Fruit fly (Drosophila melanogaster): ENCODE results near the gene CG6324.

Gene CG6324

dm6 chrX:15475367-15475789 lies 513 bp upstream of the CG6324 start, which contains the start of gene mh (continued):
- no peak for TF ChIP-seq bowl (GFP tag; IDR thresholded peaks at IDR 0.05)
- no peak for TF ChIP-seq CG10543 (GFP tag; optimal IDR thresholded peaks at IDR 0.05)
- no peak for TF ChIP-seq nom (GFP tag; optimal IDR thresholded peaks at IDR 0.05)
- TF ChIP-seq CG12155 (GFP tag; optimal IDR thresholded peaks at IDR 0.05) = peak; percentile 15
- TF ChIP-seq h (optimal IDR thresholded peaks at IDR 0.05) = no peak
- no peak for TF ChIP-seq CG32532 (GFP tag; IDR thresholded peaks at IDR 0.05)
- TF ChIP-seq CG43689 (GFP tag; IDR thresholded peaks at IDR 0.05) = no peak
- no peak for TF ChIP-seq CG3163 (GFP tag; optimal IDR thresholded peaks at IDR 0.05)
- 0 out of 2 replicates have a peak, but pooled peaks have one; percentile 16 for TF ChIP-seq CG32767 (GFP tag; IDR thresholded peaks at IDR 0.05)
- no peak for TF ChIP-seq gsb-n (tag; optimal IDR thresholded peaks at IDR 0.05)
- TF ChIP-seq CG33557 (GFP tag; optimal IDR thresholded peaks at IDR 0.05) = no peak
- no peak for TF ChIP-seq hth (optimal IDR thresholded peaks at IDR 0.05)
- peak; percentile 75 for TF ChIP-seq CG17186 (GFP tag; optimal IDR thresholded peaks at IDR 0.05)
- TF ChIP-seq vnd (GFP tag; IDR thresholded peaks at IDR 0.05; ENCODE audit: partially characterized antibody) = peak; percentile 68; the same call in 2 of the 3 replicates
- no peak for TF ChIP-seq CG10654 (GFP tag; optimal IDR thresholded peaks at IDR 0.05)
- no peak for TF ChIP-seq CG17912 (GFP tag; optimal IDR thresholded peaks at IDR 0.05)
- TF ChIP-seq CG2889 (GFP tag; IDR thresholded peaks at IDR 0.05) = no peak
- TF ChIP-seq CG14667 (GFP tag; IDR thresholded peaks at IDR 0.05) = no peak
- peak; percentile 42 for TF ChIP-seq Xbp1 (GFP tag; optimal IDR thresholded peaks at IDR 0.05)
- no peak for TF ChIP-seq CG31365 (tag; optimal IDR thresholded peaks at IDR 0.05)
- TF ChIP-seq jigr1 (GFP tag; IDR thresholded peaks at IDR 0.05) = no peak
- TF ChIP-seq CG18619 (GFP tag; optimal IDR thresholded peaks at IDR 0.05) = no peak
- TF ChIP-seq Drgx (GFP tag; IDR thresholded peaks at IDR 0.05) = no peak
- no peak for TF ChIP-seq CG11560 (tag; IDR thresholded peaks at IDR 0.05)
- TF ChIP-seq CG12659 (GFP tag; optimal IDR thresholded peaks at IDR 0.05) = peak; percentile 50
- TF ChIP-seq Eip74EF (GFP tag; optimal IDR thresholded peaks at IDR 0.05) = no peak
- TF ChIP-seq yki (optimal IDR thresholded peaks at IDR 0.05) = no peak
- no peak for TF ChIP-seq CG7745 (tag; optimal IDR thresholded peaks at IDR 0.05)
- no peak for TF ChIP-seq lbe (GFP tag; optimal IDR thresholded peaks at IDR 0.05)
- 0 out of 3 replicates have a peak, but pooled peaks have one; percentile 20 for TF ChIP-seq Aef1 (GFP tag; IDR thresholded peaks at IDR 0.05)
- peak; percentile 48 for TF ChIP-seq CG15514 (GFP tag; optimal IDR thresholded peaks at IDR 0.05)
- no peak for TF ChIP-seq insv (GFP tag; optimal IDR thresholded peaks at IDR 0.05)
- TF ChIP-seq Dll (GFP tag; IDR thresholded peaks at IDR 0.05; ENCODE audit: partially characterized antibody) = peak; percentile 57; the same call in 2 of the 4 replicates
- peak; percentile 73 for TF ChIP-seq CG13287 (GFP tag; IDR thresholded peaks at IDR 0.05; ENCODE audit: partially characterized antibody)
- TF ChIP-seq CG18262 (tag; optimal IDR thresholded peaks at IDR 0.05) = no peak
- no peak for TF ChIP-seq so (GFP tag; IDR thresholded peaks at IDR 0.05)
- no peak for TF ChIP-seq dmrt11E (tag; optimal IDR thresholded peaks at IDR 0.05)
- no peak for TF ChIP-seq Blimp-1 (GFP tag; optimal IDR thresholded peaks at IDR 0.05)
- TF ChIP-seq scrt (GFP tag; optimal IDR thresholded peaks at IDR 0.05) = no peak
- no peak for TF ChIP-seq CG6683 (GFP tag; optimal IDR thresholded peaks at IDR 0.05)
- no peak for TF ChIP-seq ttk (GFP tag; IDR thresholded peaks at IDR 0.05)
- peak; percentile 33; the same call in 1 of the 2 replicates for TF ChIP-seq CG9215 (GFP tag; IDR thresholded peaks at IDR 0.05)
- 0 out of 3 replicates have a peak, but pooled peaks have one; percentile 50 for TF ChIP-seq CG7963 (GFP tag; IDR thresholded peaks at IDR 0.05; ENCODE audit: partially characterized antibody)
- peak; percentile 21 for TF ChIP-seq Nf-YC (tag; optimal IDR thresholded peaks at IDR 0.05)
- peak; percentile 8 for TF ChIP-seq CG18011 (GFP tag; optimal IDR thresholded peaks at IDR 0.05)
- 0 out of 3 replicates have a peak, but pooled peaks have one; percentile 39 for TF ChIP-seq Doc3 (GFP tag; IDR thresholded peaks at IDR 0.05; ENCODE audit: partially characterized antibody)
- no peak for TF ChIP-seq CG10979 (tag; optimal IDR thresholded peaks at IDR 0.05)
- TF ChIP-seq lov (optimal IDR thresholded peaks at IDR 0.05) = no peak
- TF ChIP-seq lov (GFP tag; IDR thresholded peaks at IDR 0.05) = no peak
- TF ChIP-seq Jarid2 (GFP tag; optimal IDR thresholded peaks at IDR 0.05) = no peak
- no peak for TF ChIP-seq fru (optimal IDR thresholded peaks at IDR 0.05)
